Worm (Caenorhabditis elegans) whole organism, L3 larva: ENCODE results near the gene H10E21.1.

Experiments used
- ama-1 ChIP-seq: fragments of 150-350 bp; optimal IDR thresholded peaks from 2 replicates; lab custom pipeline; 2018
- ceh-82 ChIP-seq: fragments of 150-350 bp; optimal IDR thresholded peaks from 2 replicates; lab custom pipeline; 2014; ENCODE audit warnings: missing biosample characterization, missing genetic modification characterization
- egl-27 ChIP-seq: sonication (generic microtip); optimal IDR thresholded peaks from 4 replicates; lab custom pipeline; 2017; ENCODE audit warnings: missing biosample characterization, missing genetic modification reagents, missing genetic modification characterization
- egl-5 ChIP-seq: fragments of 150-350 bp; optimal IDR thresholded peaks from 2 replicates; lab custom pipeline; 2017; ENCODE audit warnings: missing biosample characterization, missing genetic modification reagents, missing genetic modification characterization, inconsistent platforms
- fkh-10 ChIP-seq: sonication (generic microtip); optimal IDR thresholded peaks from 2 replicates; lab custom pipeline; 2017; ENCODE audit warnings: missing biosample characterization, missing genetic modification reagents, missing genetic modification characterization
- fos-1 ChIP-seq: fragments of 150-350 bp; optimal IDR thresholded peaks from 2 replicates; lab custom pipeline; 2014; ENCODE audit warnings: missing biosample characterization, missing genetic modification characterization
- jun-1 ChIP-seq: fragments of 150-350 bp; optimal IDR thresholded peaks from 2 replicates; lab custom pipeline; 2014; ENCODE audit warnings: missing biosample characterization, missing genetic modification reagents, missing genetic modification characterization
- nhr-77 ChIP-seq: fragments of 150-350 bp; optimal IDR thresholded peaks from 2 replicates; lab custom pipeline; 2014; ENCODE audit warnings: missing biosample characterization, missing genetic modification characterization
- pha-4 ChIP-seq: fragments of 150-350 bp; optimal IDR thresholded peaks from 2 replicates; lab custom pipeline; 2014; ENCODE audit warnings: missing biosample characterization, missing genetic modification reagents, missing genetic modification characterization
- sea-2 ChIP-seq: fragments of 150-350 bp; sonication (generic microtip); optimal IDR thresholded peaks from 4 replicates; lab custom pipeline; 2014; ENCODE audit warnings: missing biosample characterization, missing genetic modification reagents, missing genetic modification characterization
- tbx-2 ChIP-seq: sonication (generic microtip); optimal IDR thresholded peaks from 2 replicates; lab custom pipeline; 2016; ENCODE audit warnings: mild to moderate bottlenecking, missing genetic modification characterization, missing compliant biosample characterization
- unc-39 ChIP-seq: sonication (generic microtip); optimal IDR thresholded peaks from 4 replicates; lab custom pipeline; 2017; ENCODE audit warnings: missing biosample characterization, missing genetic modification characterization
- unc-62 ChIP-seq: fragments of 150-350 bp; sonication (generic microtip); optimal IDR thresholded peaks from 4 replicates; lab custom pipeline; 2014; ENCODE audit warnings: missing biosample characterization, missing genetic modification reagents, missing genetic modification characterization
- ztf-4 ChIP-seq: fragments of 150-350 bp; optimal IDR thresholded peaks from 2 replicates; lab custom pipeline; 2014; ENCODE audit warnings: missing biosample characterization, missing genetic modification characterization

ce11 chrIII:19509-19908 is 3.9 kb downstream of the H10E21.1 start, which contains the start of gene H10E21.4:
- TF ChIP-seq tbx-2 (tag; lab: Kevin White, UChicago) = no peak
- TF ChIP-seq sea-2 = no peak
- TF ChIP-seq fos-1 = no peak
- no peak for TF ChIP-seq ama-1 (lab: Kevin White, UChicago)
- TF ChIP-seq ceh-82 (tag; lab: Kevin White, UChicago) = no peak
- no peak for TF ChIP-seq jun-1 (tag; lab: Kevin White, UChicago)
- TF ChIP-seq unc-39 (tag; lab: Kevin White, UChicago) = no peak
- no peak for TF ChIP-seq egl-5
- no peak for TF ChIP-seq egl-27 (tag; lab: Kevin White, UChicago)
- no peak for TF ChIP-seq ztf-4 (tag; lab: Kevin White, UChicago)
- no peak for TF ChIP-seq fkh-10 (GFP tag; lab: Kevin White, UChicago)
- no peak for TF ChIP-seq pha-4 (tag; lab: Kevin White, UChicago)
- TF ChIP-seq nhr-77 = no peak
- TF ChIP-seq unc-62 (GFP tag; lab: Kevin White, UChicago) = no peak
